Fruit fly (Drosophila melanogaster): Measurements from ENCODE around the gene CG18048.

DNA sequence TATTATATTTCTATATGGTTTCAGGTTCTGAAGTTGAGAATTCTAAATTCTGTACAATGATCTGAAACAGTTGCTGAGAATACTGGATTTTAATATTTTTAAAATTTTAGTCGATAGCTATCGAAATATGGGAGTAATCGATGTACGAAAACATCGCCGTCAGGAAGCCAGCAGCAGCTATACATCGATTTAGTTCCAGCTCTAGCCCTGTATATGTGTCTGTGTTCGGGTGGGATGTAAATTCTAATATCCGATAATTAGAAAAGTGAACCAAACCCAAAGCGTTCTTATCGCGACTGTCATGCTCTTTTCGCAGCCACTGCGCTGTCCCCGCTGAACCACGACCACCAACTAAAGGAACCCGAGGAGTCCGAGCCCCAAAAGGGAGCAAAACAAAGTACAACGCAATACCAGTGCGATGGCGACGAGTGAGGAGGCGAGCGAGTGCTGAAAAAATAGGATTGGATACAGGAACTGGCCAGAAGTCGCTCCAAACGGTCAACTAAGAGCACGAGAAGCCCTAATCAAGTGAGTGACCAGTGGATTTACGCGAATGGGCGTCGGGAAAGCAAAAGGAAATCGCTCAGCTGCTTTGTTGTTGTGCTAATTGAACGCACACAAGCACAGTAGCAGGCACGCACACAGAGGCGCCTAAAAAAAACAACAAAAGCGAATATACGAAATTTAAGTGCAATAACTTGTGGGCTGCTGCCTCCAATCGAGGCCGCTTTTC, 37.0 kb downstream of the CG18048 start, which contains the start of gene gzl:
- TF ChIP-seq vri (GFP tag; optimal IDR thresholded peaks at IDR 0.05) = no peak
- TF ChIP-seq Ets21C (GFP tag; optimal IDR thresholded peaks at IDR 0.05) = no peak
- peak; percentile 1 for TF ChIP-seq esn (GFP tag; optimal IDR thresholded peaks at IDR 0.05)
- no peak for TF ChIP-seq Hr4 (GFP tag; optimal IDR thresholded peaks at IDR 0.05)
- no peak for TF ChIP-seq achi (GFP tag; optimal IDR thresholded peaks at IDR 0.05)
- TF ChIP-seq Eip93F (GFP tag; optimal IDR thresholded peaks at IDR 0.05) = no peak
- TF ChIP-seq CG6808 (GFP tag; optimal IDR thresholded peaks at IDR 0.05) = no peak
- TF ChIP-seq CG8319 (GFP tag; optimal IDR thresholded peaks at IDR 0.05) = no peak
- no peak for TF ChIP-seq topi (GFP tag; optimal IDR thresholded peaks at IDR 0.05)
